Fruit fly (Drosophila melanogaster) whole organism, embryonic: ENCODE results near the gene Pss.

ENCODE experiments used
- Atf3 ChIP-seq: fragments of 200-800 bp; sonication (Bioruptor generic); optimal IDR thresholded peaks from 3 replicates; lab custom pipeline; 2016; ENCODE audit warnings: missing biosample characterization, missing genetic modification characterization
- Bdp1 ChIP-seq: fragments of 200-800 bp; sonication (Bioruptor generic); optimal IDR thresholded peaks from 3 replicates; lab custom pipeline; 2016; ENCODE audit warnings: missing biosample characterization, missing genetic modification characterization
- Blimp-1 ChIP-seq: fragments of 200-800 bp; sonication (Bioruptor generic); optimal IDR thresholded peaks from 3 replicates; lab custom pipeline; 2018; ENCODE audit warnings: missing biosample characterization, missing genetic modification characterization, mild to moderate bottlenecking, moderate library complexity, missing genetic modification reagents
- CG11085 ChIP-seq: fragments of 200-800 bp; sonication (Bioruptor generic); IDR thresholded peaks from 2 replicates; pipeline ENCODE4 v1.3.6; 2022; ENCODE audit warnings: missing biosample characterization, missing genetic modification characterization
- CG12155 ChIP-seq: fragments of 200-800 bp; sonication (Bioruptor generic); optimal IDR thresholded peaks from 3 replicates; lab custom pipeline; 2016; ENCODE audit warnings: missing biosample characterization, missing genetic modification characterization
- CG13287 ChIP-seq: fragments of 200-800 bp; sonication (Bioruptor generic); IDR thresholded peaks from 2 replicates; pipeline ENCODE4 v1.3.6; 2022; ENCODE audit warnings: missing biosample characterization, missing genetic modification characterization; ENCODE audit not compliant: partially characterized antibody
- CG14710 ChIP-seq: fragments of 200-800 bp; sonication (Bioruptor generic); optimal IDR thresholded peaks from 3 replicates; lab custom pipeline; 2019; ENCODE audit warnings: missing biosample characterization, mild to moderate bottlenecking, missing genetic modification characterization, moderate library complexity
- CG15073 ChIP-seq: fragments of 200-800 bp; sonication (Bioruptor generic); optimal IDR thresholded peaks from 2 replicates; lab custom pipeline; 2016; ENCODE audit warnings: missing biosample characterization, missing genetic modification characterization
- CG17361 ChIP-seq: fragments of 200-800 bp; sonication (Bioruptor generic); IDR thresholded peaks from 3 replicates; pipeline ENCODE4 v1.3.6; 2022; ENCODE audit warnings: missing biosample characterization, missing genetic modification characterization
- CG17912 ChIP-seq: fragments of 200-800 bp; sonication (Bioruptor generic); optimal IDR thresholded peaks from 2 replicates; lab custom pipeline; 2018; ENCODE audit warnings: missing biosample characterization, mild to moderate bottlenecking, missing genetic modification characterization
- CG2120 ChIP-seq: fragments of 200-800 bp; sonication (Bioruptor generic); optimal IDR thresholded peaks from 3 replicates; lab custom pipeline; 2016; ENCODE audit warnings: missing biosample characterization, missing genetic modification characterization
- CG2202 ChIP-seq: fragments of 200-800 bp; sonication (Bioruptor generic); optimal IDR thresholded peaks from 2 replicates; lab custom pipeline; 2018; ENCODE audit warnings: missing biosample characterization, mild to moderate bottlenecking, missing genetic modification characterization
- CG2678 ChIP-seq: fragments of 200-800 bp; sonication (Bioruptor generic); optimal IDR thresholded peaks from 3 replicates; lab custom pipeline; 2019; ENCODE audit warnings: missing biosample characterization, mild to moderate bottlenecking, missing genetic modification characterization, moderate library complexity
- CG3065 ChIP-seq: fragments of 200-800 bp; sonication (Bioruptor generic); optimal IDR thresholded peaks from 2 replicates; lab custom pipeline; 2016; ENCODE audit warnings: missing biosample characterization, missing genetic modification characterization
- CG31441 ChIP-seq: fragments of 200-800 bp; sonication (Bioruptor generic); IDR thresholded peaks from 2 replicates; pipeline ENCODE4 v1.3.6; 2022; ENCODE audit warnings: missing biosample characterization, missing genetic modification characterization
- CG3163 ChIP-seq: fragments of 200-800 bp; sonication (Bioruptor generic); optimal IDR thresholded peaks from 3 replicates; lab custom pipeline; 2016; ENCODE audit warnings: missing biosample characterization, missing genetic modification characterization
- CG42726 ChIP-seq: fragments of 200-800 bp; sonication (Bioruptor generic); IDR thresholded peaks from 2 replicates; pipeline ENCODE4 v1.3.6; 2022; ENCODE audit warnings: missing biosample characterization, missing genetic modification characterization; ENCODE audit not compliant: partially characterized antibody
- CG4404 ChIP-seq: fragments of 200-800 bp; sonication (Bioruptor generic); IDR thresholded peaks from 2 replicates; pipeline ENCODE4 v1.3.6; 2022; ENCODE audit warnings: missing biosample characterization, missing genetic modification characterization
- CG4617 ChIP-seq: fragments of 200-800 bp; sonication (Bioruptor generic); optimal IDR thresholded peaks from 3 replicates; lab custom pipeline; 2016; ENCODE audit warnings: missing biosample characterization, missing genetic modification characterization, borderline replicate concordance
- CG8359 ChIP-seq: fragments of 200-800 bp; sonication (Bioruptor generic); optimal IDR thresholded peaks from 2 replicates; lab custom pipeline; 2017; ENCODE audit warnings: missing biosample characterization, mild to moderate bottlenecking, missing genetic modification characterization, borderline replicate concordance
- D19A ChIP-seq: fragments of 200-800 bp; optimal IDR thresholded peaks from 3 replicates; lab custom pipeline; 2019; ENCODE audit warnings: missing biosample characterization, mild to moderate bottlenecking, missing genetic modification characterization, moderate library complexity
- Dad ChIP-seq: fragments of 200-800 bp; sonication (Bioruptor generic); optimal IDR thresholded peaks from 3 replicates; lab custom pipeline; 2016; ENCODE audit warnings: missing biosample characterization, missing genetic modification characterization
- Dbx ChIP-seq: fragments of 200-800 bp; sonication (Bioruptor generic); IDR thresholded peaks from 3 replicates; pipeline ENCODE4 v1.3.6; 2022; ENCODE audit warnings: missing biosample characterization, missing genetic modification characterization
- E2f1 ChIP-seq: fragments of 200-800 bp; sonication (Bioruptor generic); IDR thresholded peaks from 2 replicates; pipeline ENCODE4 v1.3.6; 2022; ENCODE audit warnings: missing biosample characterization, missing genetic modification characterization
- Eip74EF ChIP-seq, 2 experiments: fragments of 200-800 bp in 1 of 2; fragments of >200 bp in 1 of 2; sonication (Bioruptor generic) in 1 of 2; optimal IDR thresholded peaks; 2 replicates each; lab custom pipeline; 2017 to 2019; ENCODE audit warnings: missing biosample characterization in 2 of 2, missing genetic modification characterization in 2 of 2, mild to moderate bottlenecking in 1 of 2, moderate library complexity in 1 of 2
- Mad ChIP-seq: fragments of 200-800 bp; sonication (Bioruptor generic); optimal IDR thresholded peaks from 2 replicates; lab custom pipeline; 2016; ENCODE audit warnings: missing biosample characterization, missing genetic modification characterization
- Nf-YC ChIP-seq: fragments of 200-800 bp; optimal IDR thresholded peaks from 3 replicates; lab custom pipeline; 2019; ENCODE audit warnings: missing biosample characterization, mild to moderate bottlenecking, missing genetic modification characterization, moderate library complexity
- Poxn ChIP-seq: fragments of 200-800 bp; sonication (Bioruptor generic); IDR thresholded peaks from 2 replicates; pipeline ENCODE4 v1.3.6; 2022; ENCODE audit warnings: missing biosample characterization, missing genetic modification characterization
- Scr ChIP-seq: fragments of 200-800 bp; sonication (Bioruptor generic); IDR thresholded peaks from 2 replicates; pipeline ENCODE4 v1.3.6; 2022; ENCODE audit warnings: missing biosample characterization, missing genetic modification characterization; ENCODE audit not compliant: partially characterized antibody
- crol ChIP-seq: fragments of 200-800 bp; sonication (Bioruptor generic); IDR thresholded peaks from 2 replicates; pipeline ENCODE4 v1.3.6; 2022; ENCODE audit warnings: missing biosample characterization, missing genetic modification characterization
- dysf ChIP-seq: fragments of 200-800 bp; sonication (Bioruptor generic); IDR thresholded peaks from 3 replicates; pipeline ENCODE4 v1.3.6; 2022; ENCODE audit warnings: missing biosample characterization, missing genetic modification characterization
- eve ChIP-seq, 2 experiments: fragments of >200 bp; optimal IDR thresholded peaks; 2 replicates each; lab custom pipeline; 2017; ENCODE audit warnings: missing biosample characterization in 2 of 2, missing genetic modification characterization in 2 of 2
- fu2 ChIP-seq: fragments of 200-800 bp; sonication (Bioruptor generic); optimal IDR thresholded peaks from 2 replicates; lab custom pipeline; 2016; ENCODE audit warnings: missing biosample characterization, missing genetic modification characterization
- gfzf ChIP-seq: fragments of 200-800 bp; sonication (Bioruptor generic); optimal IDR thresholded peaks from 2 replicates; lab custom pipeline; 2016; ENCODE audit warnings: missing biosample characterization, mild to moderate bottlenecking, missing genetic modification characterization, moderate library complexity
- insv ChIP-seq, 2 experiments: fragments of 200-800 bp; sonication (Bioruptor generic); optimal IDR thresholded peaks; 3 replicates each; lab custom pipeline; 2016 to 2018; ENCODE audit warnings: missing biosample characterization in 2 of 2, missing genetic modification characterization in 2 of 2
- jumu ChIP-seq: fragments of 200-800 bp; sonication (Bioruptor generic); optimal IDR thresholded peaks from 3 replicates; lab custom pipeline; 2016; ENCODE audit warnings: missing biosample characterization, missing genetic modification characterization
- onecut ChIP-seq: fragments of 200-800 bp; sonication (Bioruptor generic); IDR thresholded peaks from 2 replicates; pipeline ENCODE4 v1.3.6; 2022; ENCODE audit warnings: missing biosample characterization, missing genetic modification characterization
- pan ChIP-seq, 4 experiments: fragments of >200 bp in 3 of 4; fragments of 200-800 bp in 1 of 4; sonication (Bioruptor generic) in 1 of 4; optimal IDR thresholded peaks in 3 of 4; IDR thresholded peaks in 1 of 4; 2 replicates each; pipeline versions ENCODE4 v1.3.6 to Lab custom; 2017 to 2022; ENCODE audit warnings: missing biosample characterization in 2 of 4, missing genetic modification characterization in 2 of 4, mixed read lengths in 1 of 4
- prd ChIP-seq, 3 experiments: fragments of >200 bp in 2 of 3; fragments of 200-800 bp in 1 of 3; sonication (Bioruptor generic) in 1 of 3; optimal IDR thresholded peaks in 2 of 3; IDR thresholded peaks in 1 of 3; 2 replicates in 2 of 3; 3 replicates in 1 of 3; pipeline versions ENCODE4 v1.3.6 to Lab custom; 2017 to 2022; ENCODE audit warnings: missing biosample characterization in 1 of 3, missing genetic modification characterization in 1 of 3
- sens-2 ChIP-seq: fragments of 200-800 bp; sonication (Bioruptor generic); IDR thresholded peaks from 2 replicates; pipeline ENCODE4 v1.3.6; 2022; ENCODE audit warnings: missing biosample characterization, missing genetic modification characterization
- slp2 ChIP-seq: fragments of 200-800 bp; sonication (Bioruptor generic); optimal IDR thresholded peaks from 2 replicates; lab custom pipeline; 2016; ENCODE audit warnings: missing biosample characterization, missing genetic modification characterization
- sna ChIP-seq: fragments of 200-800 bp; sonication (Bioruptor generic); IDR thresholded peaks from 2 replicates; pipeline ENCODE4 v1.3.6; 2022; ENCODE audit warnings: missing biosample characterization, missing genetic modification characterization; ENCODE audit not compliant: partially characterized antibody
- so ChIP-seq: fragments of 200-800 bp; sonication (Bioruptor generic); IDR thresholded peaks from 3 replicates; pipeline ENCODE4 v1.3.6; 2022; ENCODE audit warnings: missing biosample characterization, missing genetic modification characterization
- sqz ChIP-seq: fragments of 200-800 bp; sonication (Bioruptor generic); optimal IDR thresholded peaks from 3 replicates; lab custom pipeline; 2018; ENCODE audit warnings: missing biosample characterization, mild to moderate bottlenecking, missing genetic modification characterization
- twi ChIP-seq: fragments of 200-800 bp; optimal IDR thresholded peaks from 2 replicates; lab custom pipeline; 2019; ENCODE audit warnings: missing biosample characterization, mild to moderate bottlenecking, missing genetic modification characterization, moderate library complexity
- unc-4 ChIP-seq: fragments of 200-800 bp; sonication (Bioruptor generic); IDR thresholded peaks from 2 replicates; pipeline ENCODE4 v1.3.6; 2022; ENCODE audit warnings: missing biosample characterization, missing genetic modification characterization; ENCODE audit not compliant: partially characterized antibody
- usp ChIP-seq: fragments of >200 bp; optimal IDR thresholded peaks from 2 replicates; lab custom pipeline; 2017; ENCODE audit warnings: missing biosample characterization, missing genetic modification characterization

Pss gene

DNA sequence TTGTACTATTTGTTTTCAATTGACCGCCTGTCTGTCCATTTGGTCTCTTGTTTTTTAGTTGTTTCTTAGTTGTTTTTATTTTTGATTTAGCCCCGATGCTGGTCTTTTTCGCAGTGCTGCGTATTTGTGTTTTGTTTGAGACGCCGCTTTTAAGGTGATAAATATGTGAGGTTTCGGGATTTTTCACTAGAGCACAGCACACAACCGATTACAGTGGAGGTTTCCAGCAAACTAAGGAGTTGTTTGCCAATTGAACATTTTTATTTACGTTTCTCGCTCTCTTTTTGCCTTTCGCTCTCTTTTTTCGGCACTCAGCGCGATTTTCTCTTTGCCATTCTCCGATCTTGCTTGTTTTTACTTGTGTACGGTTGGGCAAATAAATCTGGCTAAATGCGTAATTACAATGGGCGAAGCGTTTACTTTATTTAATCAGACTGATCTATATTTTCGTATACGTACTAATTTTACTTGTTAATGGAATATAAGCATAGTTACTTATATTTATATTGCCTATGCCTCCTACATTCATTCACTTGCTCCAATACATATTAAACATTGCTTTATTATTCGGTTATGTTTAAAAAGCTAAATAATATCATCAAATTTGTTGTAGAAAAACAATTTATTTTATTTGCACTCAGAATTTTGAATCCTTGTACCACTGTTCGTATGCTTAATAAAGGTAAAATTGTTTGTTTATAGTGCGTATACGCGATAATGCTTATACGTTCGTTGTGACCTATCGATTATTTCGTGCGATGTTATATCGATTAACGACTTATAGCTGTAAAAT, 14.4 kb upstream of the Pss start, which contains the start of gene Rcd2 (continued):
- TF ChIP-seq sna (GFP tag; lab: Robert Waterston, UW) (peak; percentile 91), Poxn (GFP tag; lab: Robert Waterston, UW) (no peak), D19A (tag; lab: Kevin White, UChicago) (peak; percentile 80), CG42726 (GFP tag; lab: Robert Waterston, UW) (peak; percentile 89; the same call in 1 of the 2 replicates), CG2678 (tag; lab: Kevin White, UChicago) (peak; percentile 94), unc-4 (GFP tag; lab: Robert Waterston, UW) (peak; percentile 89), CG8359 (GFP tag; lab: Kevin White, UChicago) (peak; percentile 29), Dbx (GFP tag; lab: Robert Waterston, UW) (peak; percentile 86), E2f1 (peak; percentile 76; the same call in 1 of the 2 replicates), prd (optimal IDR thresholded peaks at IDR 0.05; lab: Kevin White, UChicago) (no peak), prd (GFP tag; IDR thresholded peaks at IDR 0.05; lab: Robert Waterston, UW) (peak; percentile 83), CG2120 (GFP tag; lab: Kevin White, UChicago) (peak; percentile 91), CG3163 (GFP tag; lab: Kevin White, UChicago) (peak; percentile 93), Dad (no peak), sens-2 (GFP tag; lab: Robert Waterston, UW) (0 out of 2 replicates have a peak, but pooled peaks have one; percentile 11), slp2 (GFP tag; lab: Kevin White, UChicago) (peak; percentile 54), pan (optimal IDR thresholded peaks at IDR 0.05; lab: Kevin White, UChicago) (no peak), pan (GFP tag; optimal IDR thresholded peaks at IDR 0.05 in 1 of 2, IDR thresholded peaks at IDR 0.05 in 1 of 2) (peak in 1 of 2 experiments; percentile 87), Scr (peak; percentile 89), dysf (peak; percentile 87), onecut (peak; percentile 43; the same call in 1 of the 2 replicates), CG11085 (peak; percentile 47; the same call in 1 of the 2 replicates), CG12155 (GFP tag; lab: Kevin White, UChicago) (peak; percentile 38), CG4404 (GFP tag; lab: Robert Waterston, UW) (no peak), CG15073 (GFP tag; lab: Kevin White, UChicago) (no peak), fu2 (GFP tag; lab: Kevin White, UChicago) (peak; percentile 68), insv (GFP tag; optimal IDR thresholded peaks at IDR 0.05; lab: Kevin White, UChicago) (peak in 1 of 2 experiments; percentile 54), CG31441 (GFP tag; lab: Robert Waterston, UW) (peak; percentile 90), twi (peak; percentile 47), CG17912 (GFP tag; lab: Kevin White, UChicago) (peak; percentile 55), CG13287 (peak; percentile 94), Bdp1 (GFP tag; lab: Kevin White, UChicago) (peak; percentile 49), Atf3 (GFP tag; lab: Kevin White, UChicago) (peak; percentile 17), crol (GFP tag; lab: Robert Waterston, UW) (no peak), CG17361 (GFP tag; lab: Robert Waterston, UW) (peak; percentile 90), CG2202 (tag; lab: Kevin White, UChicago) (peak; percentile 15), CG14710 (peak; percentile 51), CG4617 (GFP tag; lab: Kevin White, UChicago) (no peak), Mad (GFP tag; lab: Kevin White, UChicago) (no peak), Eip74EF (GFP tag; optimal IDR thresholded peaks at IDR 0.05; lab: Kevin White, UChicago) (peak in 1 of 2 experiments; percentile 92), sqz (GFP tag; lab: Kevin White, UChicago) (peak; percentile 71), CG3065 (GFP tag; lab: Kevin White, UChicago) (no peak), Nf-YC (tag; lab: Kevin White, UChicago) (peak; percentile 86), eve (GFP tag; optimal IDR thresholded peaks at IDR 0.05; lab: Kevin White, UChicago) (peak in 1 of 2 experiments; percentile 47), jumu (GFP tag; lab: Kevin White, UChicago) (no peak), usp (GFP tag; lab: Kevin White, UChicago) (no peak), gfzf (GFP tag; lab: Kevin White, UChicago) (no peak), Blimp-1 (GFP tag; lab: Kevin White, UChicago) (peak; percentile 68), so (GFP tag; lab: Robert Waterston, UW) (peak; percentile 82)
